Fruit fly (Drosophila melanogaster) whole organism, prepupa: Measurements from ENCODE around the gene CG7900.
A peak's percentile ranks its signal among the peaks of the same experiment; 100 is the strongest.

Experiments
- Blimp-1 ChIP-seq: fragments of 200-800 bp; sonication (Bioruptor generic); optimal IDR thresholded peaks from 3 replicates; lab custom pipeline; 2017; ENCODE audit warnings: missing biosample characterization, missing genetic modification characterization, mild to moderate bottlenecking, moderate library complexity, missing genetic modification reagents
- CG10631 ChIP-seq: fragments of 200-800 bp; sonication (Bioruptor generic); optimal IDR thresholded peaks from 2 replicates; lab custom pipeline; 2016; ENCODE audit warnings: missing biosample characterization, missing genetic modification characterization
- CG11902 ChIP-seq: fragments of 200-800 bp; sonication (Bioruptor generic); optimal IDR thresholded peaks from 3 replicates; lab custom pipeline; 2016; ENCODE audit warnings: missing biosample characterization, missing genetic modification characterization
- CG15336 ChIP-seq: fragments of 200-800 bp; sonication (Bioruptor generic); IDR thresholded peaks from 2 replicates; pipeline ENCODE4 v1.3.6; 2022; ENCODE audit warnings: missing biosample characterization, missing genetic modification characterization
- CG1621 ChIP-seq: fragments of 200-800 bp; sonication (Bioruptor generic); optimal IDR thresholded peaks from 3 replicates; lab custom pipeline; 2018; ENCODE audit warnings: missing biosample characterization, mild to moderate bottlenecking, missing genetic modification characterization
- CG16779 ChIP-seq: fragments of 200-800 bp; sonication (Bioruptor generic); optimal IDR thresholded peaks from 3 replicates; lab custom pipeline; 2017; ENCODE audit warnings: missing biosample characterization, mild to moderate bottlenecking, missing genetic modification characterization
- CG3032 ChIP-seq: fragments of 200-800 bp; optimal IDR thresholded peaks from 2 replicates; lab custom pipeline; 2019; ENCODE audit warnings: missing biosample characterization, mild to moderate bottlenecking, missing genetic modification characterization, moderate library complexity
- CG31627 ChIP-seq: fragments of 200-800 bp; sonication (Bioruptor generic); optimal IDR thresholded peaks from 3 replicates; lab custom pipeline; 2016; ENCODE audit warnings: missing biosample characterization, missing genetic modification characterization
- CG32006 ChIP-seq: fragments of 200-800 bp; sonication (Bioruptor generic); optimal IDR thresholded peaks from 3 replicates; lab custom pipeline; 2017; ENCODE audit warnings: missing biosample characterization, mild to moderate bottlenecking, missing genetic modification characterization
- CG34406 ChIP-seq: fragments of 200-800 bp; sonication (Bioruptor generic); optimal IDR thresholded peaks from 3 replicates; lab custom pipeline; 2016; ENCODE audit warnings: missing biosample characterization, missing genetic modification characterization
- CG3919 ChIP-seq: fragments of 200-800 bp; sonication (Bioruptor generic); optimal IDR thresholded peaks from 3 replicates; lab custom pipeline; 2016; ENCODE audit warnings: missing biosample characterization, missing genetic modification characterization
- CG4318 ChIP-seq: fragments of 200-800 bp; sonication (Bioruptor generic); optimal IDR thresholded peaks from 3 replicates; lab custom pipeline; 2017; ENCODE audit warnings: missing biosample characterization, mild to moderate bottlenecking, missing genetic modification characterization
- CG6163 ChIP-seq: fragments of 200-800 bp; sonication (Bioruptor generic); IDR thresholded peaks from 3 replicates; pipeline ENCODE4 v1.3.6; 2022; ENCODE audit warnings: missing biosample characterization, missing genetic modification characterization
- CG6276 ChIP-seq: fragments of 200-800 bp; sonication (Bioruptor generic); optimal IDR thresholded peaks from 2 replicates; lab custom pipeline; 2017; ENCODE audit warnings: missing biosample characterization, mild to moderate bottlenecking, missing genetic modification characterization
- CG6792 ChIP-seq: fragments of 200-800 bp; sonication (Bioruptor generic); optimal IDR thresholded peaks from 3 replicates; lab custom pipeline; 2016; ENCODE audit warnings: missing biosample characterization, missing genetic modification characterization
- CG7368 ChIP-seq: fragments of 200-800 bp; sonication (Bioruptor generic); optimal IDR thresholded peaks from 3 replicates; lab custom pipeline; 2016; ENCODE audit warnings: missing biosample characterization, missing genetic modification characterization
- CG8119 ChIP-seq: fragments of 200-800 bp; sonication (Bioruptor generic); IDR thresholded peaks from 3 replicates; pipeline ENCODE4 v1.3.6; 2022; ENCODE audit warnings: missing biosample characterization, missing genetic modification characterization
- CG8632 ChIP-seq: fragments of 200-800 bp; sonication (Bioruptor generic); optimal IDR thresholded peaks from 3 replicates; lab custom pipeline; 2016; ENCODE audit warnings: missing biosample characterization, missing genetic modification characterization
- CG9139 ChIP-seq: fragments of 200-800 bp; sonication (Bioruptor generic); optimal IDR thresholded peaks from 3 replicates; lab custom pipeline; 2017; ENCODE audit warnings: missing biosample characterization, mild to moderate bottlenecking, missing genetic modification characterization
- Eip75B ChIP-seq: fragments of 200-800 bp; sonication (Bioruptor generic); optimal IDR thresholded peaks from 3 replicates; lab custom pipeline; 2016; ENCODE audit warnings: missing biosample characterization, missing genetic modification characterization
- Eip78C ChIP-seq: fragments of 200-800 bp; sonication (Bioruptor generic); peaks from one replicate; lab custom pipeline; 2016; ENCODE audit warnings: missing biosample characterization, missing genetic modification characterization
- Eip93F ChIP-seq: fragments of 200-800 bp; sonication (Bioruptor generic); optimal IDR thresholded peaks from 2 replicates; lab custom pipeline; 2016; ENCODE audit warnings: missing biosample characterization, mild to moderate bottlenecking, missing genetic modification characterization
- Ets21C ChIP-seq: fragments of 200-800 bp; sonication (Bioruptor generic); optimal IDR thresholded peaks from 3 replicates; lab custom pipeline; 2016; ENCODE audit warnings: missing biosample characterization, missing genetic modification characterization
- Ets96B ChIP-seq: fragments of 200-800 bp; optimal IDR thresholded peaks from 2 replicates; lab custom pipeline; 2019; ENCODE audit warnings: missing biosample characterization, mild to moderate bottlenecking, missing genetic modification characterization, moderate library complexity
- Gug ChIP-seq: fragments of 200-800 bp; sonication (Bioruptor generic); IDR thresholded peaks from 2 replicates; pipeline ENCODE4 v1.3.6; 2022; ENCODE audit warnings: missing biosample characterization, missing genetic modification characterization
- Hr38 ChIP-seq: sonication (Bioruptor generic); optimal IDR thresholded peaks from 2 replicates; lab custom pipeline; 2016; ENCODE audit warnings: missing biosample characterization, missing genetic modification characterization
- Hr39 ChIP-seq: fragments of 200-800 bp; sonication (Bioruptor generic); optimal IDR thresholded peaks from 2 replicates; lab custom pipeline; 2016; ENCODE audit warnings: missing biosample characterization, missing genetic modification characterization
- Hr4 ChIP-seq: fragments of 200-800 bp; sonication (Bioruptor generic); optimal IDR thresholded peaks from 3 replicates; lab custom pipeline; 2016; ENCODE audit warnings: missing biosample characterization, missing genetic modification characterization
- Lpt ChIP-seq: fragments of 200-800 bp; sonication (Bioruptor generic); optimal IDR thresholded peaks from 3 replicates; lab custom pipeline; 2016; ENCODE audit warnings: missing biosample characterization, missing genetic modification characterization
- OdsH ChIP-seq: fragments of 200-800 bp; sonication (Bioruptor generic); optimal IDR thresholded peaks from 3 replicates; lab custom pipeline; 2016; ENCODE audit warnings: missing biosample characterization, missing genetic modification characterization
- Smox ChIP-seq: fragments of 200-800 bp; sonication (Bioruptor generic); optimal IDR thresholded peaks from 3 replicates; lab custom pipeline; 2016; ENCODE audit warnings: missing biosample characterization, missing genetic modification characterization
- Sox14 ChIP-seq: fragments of 200-800 bp; sonication (Bioruptor generic); optimal IDR thresholded peaks from 3 replicates; lab custom pipeline; 2016; ENCODE audit warnings: missing biosample characterization, missing genetic modification characterization
- achi ChIP-seq: fragments of 200-800 bp; sonication (Bioruptor generic); optimal IDR thresholded peaks from 3 replicates; lab custom pipeline; 2016; ENCODE audit warnings: missing biosample characterization, missing genetic modification characterization
- acj6 ChIP-seq: fragments of 200-800 bp; sonication (Bioruptor generic); optimal IDR thresholded peaks from 3 replicates; lab custom pipeline; 2016; ENCODE audit warnings: missing biosample characterization, missing genetic modification characterization
- cyc ChIP-seq: fragments of 200-800 bp; sonication (Bioruptor generic); optimal IDR thresholded peaks from 3 replicates; lab custom pipeline; 2016; ENCODE audit warnings: missing biosample characterization, missing genetic modification characterization
- dac ChIP-seq: fragments of 200-800 bp; sonication (Bioruptor generic); optimal IDR thresholded peaks from 2 replicates; lab custom pipeline; 2017; ENCODE audit warnings: missing biosample characterization, mild to moderate bottlenecking, missing genetic modification characterization
- dsx ChIP-seq: fragments of 200-800 bp; optimal IDR thresholded peaks from 3 replicates; lab custom pipeline; 2019; ENCODE audit warnings: missing biosample characterization, mild to moderate bottlenecking, missing genetic modification characterization, moderate library complexity; ENCODE audit not compliant: poor library complexity, severe bottlenecking
- eg ChIP-seq: fragments of 200-800 bp; sonication (Bioruptor generic); IDR thresholded peaks from 3 replicates; pipeline ENCODE4 v1.3.6; 2022; ENCODE audit warnings: missing biosample characterization, missing genetic modification characterization
- esn ChIP-seq: fragments of 200-800 bp; sonication (Bioruptor generic); optimal IDR thresholded peaks from 2 replicates; lab custom pipeline; 2016; ENCODE audit warnings: missing biosample characterization, mild to moderate bottlenecking, missing genetic modification characterization, moderate library complexity
- fd59A ChIP-seq: fragments of 200-800 bp; sonication (Bioruptor generic); optimal IDR thresholded peaks from 2 replicates; lab custom pipeline; 2017; ENCODE audit warnings: missing biosample characterization, mild to moderate bottlenecking, missing genetic modification characterization, missing genetic modification reagents
- fd85E ChIP-seq: fragments of 200-800 bp; sonication (Bioruptor generic); optimal IDR thresholded peaks from 3 replicates; lab custom pipeline; 2016; ENCODE audit warnings: missing biosample characterization, missing genetic modification characterization
- fkh ChIP-seq: fragments of 200-800 bp; sonication (Bioruptor generic); optimal IDR thresholded peaks from 3 replicates; lab custom pipeline; 2017; ENCODE audit warnings: missing biosample characterization, mild to moderate bottlenecking, missing genetic modification characterization, moderate library complexity
- lz ChIP-seq: fragments of 200-800 bp; sonication (Bioruptor generic); optimal IDR thresholded peaks from 3 replicates; lab custom pipeline; 2016; ENCODE audit warnings: missing biosample characterization, missing genetic modification characterization
- net ChIP-seq: fragments of 200-800 bp; sonication (Bioruptor generic); optimal IDR thresholded peaks from 3 replicates; lab custom pipeline; 2016; ENCODE audit warnings: missing biosample characterization, missing genetic modification characterization
- pdm3 ChIP-seq: fragments of 200-800 bp; sonication (Bioruptor generic); optimal IDR thresholded peaks from 3 replicates; lab custom pipeline; 2016; ENCODE audit warnings: missing biosample characterization, missing genetic modification characterization
- salr ChIP-seq, 2 experiments: fragments of 200-800 bp; sonication (Bioruptor generic); optimal IDR thresholded peaks; 3 replicates each; lab custom pipeline; 2016 to 2018; ENCODE audit warnings: missing biosample characterization in 2 of 2, missing genetic modification characterization in 2 of 2, mild to moderate bottlenecking in 1 of 2
- spab ChIP-seq: fragments of 200-800 bp; sonication (Bioruptor generic); optimal IDR thresholded peaks from 2 replicates; lab custom pipeline; 2017; ENCODE audit warnings: missing biosample characterization, mild to moderate bottlenecking, missing genetic modification characterization, missing genetic modification reagents
- ss ChIP-seq, 2 experiments: fragments of 200-800 bp; sonication (Bioruptor generic); optimal IDR thresholded peaks; 2 replicates in 1 of 2; 3 replicates in 1 of 2; lab custom pipeline; 2017 to 2018; ENCODE audit warnings: mild to moderate bottlenecking in 2 of 2, missing biosample characterization in 2 of 2, missing genetic modification characterization in 2 of 2, moderate library complexity in 1 of 2
- svp ChIP-seq: fragments of 200-800 bp; sonication (Bioruptor generic); peaks from one replicate; lab custom pipeline; 2016; ENCODE audit warnings: missing biosample characterization, missing genetic modification characterization
- vri ChIP-seq: fragments of 200-800 bp; sonication (Bioruptor generic); optimal IDR thresholded peaks from 3 replicates; lab custom pipeline; 2016; ENCODE audit warnings: missing biosample characterization, mild to moderate bottlenecking, missing genetic modification characterization

Gene CG7900

dm6 chr3R:8112880-8113832, 19.2 kb downstream of the CG7900 start:
- peak; percentile 90 for TF ChIP-seq CG34406 (GFP tag; lab: Kevin White, UChicago)
- peak; percentile 98 for TF ChIP-seq Eip78C
- TF ChIP-seq CG9139 (GFP tag; lab: Kevin White, UChicago), result peak; percentile 75
- peak; percentile 89 for TF ChIP-seq CG15336 (GFP tag; lab: Robert Waterston, UW)
- peak; percentile 94 for TF ChIP-seq spab (GFP tag; lab: Kevin White, UChicago)
- TF ChIP-seq CG3919 (GFP tag; lab: Kevin White, UChicago), result peak; percentile 92
- TF ChIP-seq CG10631 (GFP tag; lab: Kevin White, UChicago), result peak; percentile 93
- TF ChIP-seq pdm3 (GFP tag; lab: Kevin White, UChicago), result peak; percentile 93
- TF ChIP-seq CG11902 (GFP tag; lab: Kevin White, UChicago), result peak; percentile 83
- peak; percentile 95 for TF ChIP-seq CG32006
- TF ChIP-seq eg, result peak; percentile 78
- TF ChIP-seq CG1621 (tag; lab: Kevin White, UChicago), result peak; percentile 90
- TF ChIP-seq Smox, result peak; percentile 87
- TF ChIP-seq OdsH (GFP tag; lab: Kevin White, UChicago), result peak; percentile 93
- peak; percentile 49 for TF ChIP-seq fkh (GFP tag; lab: Kevin White, UChicago)
- peak; percentile 95 for TF ChIP-seq Ets96B (tag; lab: Kevin White, UChicago)
- TF ChIP-seq CG3032 (tag; lab: Kevin White, UChicago), result peak; percentile 94
- TF ChIP-seq Ets21C (GFP tag; lab: Kevin White, UChicago), result peak; percentile 87
- TF ChIP-seq net, result peak; percentile 90
- peak; percentile 81 for TF ChIP-seq CG4318 (GFP tag; lab: Kevin White, UChicago)
- TF ChIP-seq Eip75B (GFP tag; lab: Kevin White, UChicago), result peak; percentile 91
- TF ChIP-seq Hr38 (GFP tag; lab: Kevin White, UChicago), result no peak
- TF ChIP-seq ss (GFP tag; optimal IDR thresholded peaks at IDR 0.05; lab: Kevin White, UChicago), result peak; percentile 91 to 95
- peak; percentile 51 for TF ChIP-seq vri (GFP tag; lab: Kevin White, UChicago)
- peak; percentile 89 for TF ChIP-seq CG31627 (GFP tag; lab: Kevin White, UChicago)
- TF ChIP-seq CG8632, result peak; percentile 92
- TF ChIP-seq fd85E (GFP tag; lab: Kevin White, UChicago), result peak; percentile 36
- peak; percentile 92 for TF ChIP-seq CG8119 (GFP tag; lab: Robert Waterston, UW)
- peak; percentile 85 for TF ChIP-seq CG6276
- peak; percentile 87 for TF ChIP-seq CG7368 (GFP tag; lab: Kevin White, UChicago)
- TF ChIP-seq CG6163, result peak; percentile 84
- TF ChIP-seq cyc (GFP tag; lab: Kevin White, UChicago), result peak; percentile 86
- peak; percentile 93 for TF ChIP-seq dsx (GFP tag; lab: Kevin White, UChicago)
- TF ChIP-seq CG6792 (GFP tag; lab: Kevin White, UChicago), result peak; percentile 90
- peak; percentile 91 for TF ChIP-seq Sox14 (GFP tag; lab: Kevin White, UChicago)
- peak; percentile 94 for TF ChIP-seq fd59A (GFP tag; lab: Kevin White, UChicago)
- peak; percentile 89 for TF ChIP-seq CG16779 (tag; lab: Kevin White, UChicago)
- peak; percentile 75 for TF ChIP-seq Lpt (GFP tag; lab: Kevin White, UChicago)
- peak; percentile 91 for TF ChIP-seq Hr4 (GFP tag; lab: Kevin White, UChicago)
- TF ChIP-seq achi (GFP tag; lab: Kevin White, UChicago), result peak; percentile 89
- peak; percentile 57 for TF ChIP-seq Blimp-1 (GFP tag; lab: Kevin White, UChicago)
- TF ChIP-seq acj6 (GFP tag; lab: Kevin White, UChicago), result peak; percentile 92
- peak; percentile 86 for TF ChIP-seq dac
- peak; percentile 89 for TF ChIP-seq Hr39 (GFP tag; lab: Kevin White, UChicago)
- TF ChIP-seq svp (GFP tag; lab: Kevin White, UChicago), result peak; percentile 93
- peak; percentile 92 for TF ChIP-seq esn (GFP tag; lab: Kevin White, UChicago)
- TF ChIP-seq Gug (GFP tag; lab: Robert Waterston, UW), result peak; percentile 55; the same call in 1 of the 2 replicates
- peak; percentile 90 to 91 for TF ChIP-seq salr (GFP tag; optimal IDR thresholded peaks at IDR 0.05; lab: Kevin White, UChicago)
- no peak for TF ChIP-seq Eip93F (GFP tag; lab: Kevin White, UChicago)
- TF ChIP-seq lz (GFP tag; lab: Kevin White, UChicago), result peak; percentile 90
